Worm (Caenorhabditis elegans) whole organism, dauer: ENCODE measurements around the gene hacd-1.

ENCODE experiments used
- unc-62 ChIP-seq: sonication (generic microtip); optimal IDR thresholded peaks from 2 replicates; lab custom pipeline; 2017; ENCODE audit warnings: missing biosample characterization, missing genetic modification reagents, missing genetic modification characterization

hacd-1 gene

ce11 chrV:1471977-1472376 is 11.8 kb downstream of the hacd-1 start:
- TF ChIP-seq unc-62 (GFP tag; lab: Kevin White, UChicago) = no peak

- no peak for TF ChIP-seq unc-62 (GFP tag; lab: Kevin White, UChicago)
These were observed 12.4 kb downstream of the hacd-1 start for ce11 chrV:1472569-1472968.

ce11 chrV:1474486-1475125 is 14.4 kb downstream of the hacd-1 start, which contains the start of the genes F53E2.2 and unc-60:
Gene F53E2.2 (plus strand): TSS chrV:1475086.
Gene unc-60 (plus strand): TSS chrV:1475086.
- TF ChIP-seq unc-62 (GFP tag; lab: Kevin White, UChicago) = no peak

- TF ChIP-seq unc-62 (GFP tag; lab: Kevin White, UChicago) = no peak
These were observed 16.2 kb downstream of the hacd-1 start for ce11 chrV:1476284-1476792.

- no peak for TF ChIP-seq unc-62 (GFP tag; lab: Kevin White, UChicago)
These were observed 16.7 kb downstream of the hacd-1 start for ce11 chrV:1476841-1477240.

- TF ChIP-seq unc-62 (GFP tag; lab: Kevin White, UChicago) = no peak
These were observed 20.7 kb downstream of the hacd-1 start for ce11 chrV:1480841-1481240.

- no peak for TF ChIP-seq unc-62 (GFP tag; lab: Kevin White, UChicago)
These were observed 21.6 kb downstream of the hacd-1 start, which contains the start of gene C38C3.4 for ce11 chrV:1481742-1482141. Gene C38C3.4 (plus strand): TSS chrV:1482042.

- TF ChIP-seq unc-62 (GFP tag; lab: Kevin White, UChicago) = no peak
These were observed 25.9 kb downstream of the hacd-1 start for ce11 chrV:1486031-1486430.

- TF ChIP-seq unc-62 (GFP tag; lab: Kevin White, UChicago) = no peak
These were observed 27.1 kb downstream of the hacd-1 start for ce11 chrV:1487262-1487661.

- no peak for TF ChIP-seq unc-62 (GFP tag; lab: Kevin White, UChicago)
These were observed 28.5 kb downstream of the hacd-1 start for ce11 chrV:1488642-1489041.

- no peak for TF ChIP-seq unc-62 (GFP tag; lab: Kevin White, UChicago)
These were observed 31.3 kb downstream of the hacd-1 start, which contains the start of gene C38C3.6 for ce11 chrV:1491510-1491909. Gene C38C3.6 (minus strand): TSS chrV:1491610.

- TF ChIP-seq unc-62 (GFP tag; lab: Kevin White, UChicago) = no peak
These were observed 34.3 kb downstream of the hacd-1 start, which contains the start of gene spig-7 for ce11 chrV:1494469-1494868. Gene spig-7 (plus strand): TSS chrV:1494769.

ce11 chrV:1495334-1495733 is 35.2 kb downstream of the hacd-1 start, which contains the start of gene C38C3.3:
Gene C38C3.3 (plus strand): TSS chrV:1495634.
- no peak for TF ChIP-seq unc-62 (GFP tag; lab: Kevin White, UChicago)

- no peak for TF ChIP-seq unc-62 (GFP tag; lab: Kevin White, UChicago)
These were observed 35.6 kb downstream of the hacd-1 start for ce11 chrV:1495752-1496151.

- no peak for TF ChIP-seq unc-62 (GFP tag; lab: Kevin White, UChicago)
These were observed 39.0 kb downstream of the hacd-1 start, which contains the start of gene sru-27 for ce11 chrV:1499140-1499539. Gene sru-27 (plus strand): TSS chrV:1499440.

ce11 chrV:1505995-1506394 is 45.8 kb downstream of the hacd-1 start, which contains the start of gene sru-28:
Gene sru-28 (plus strand): TSS chrV:1506295.
- no peak for TF ChIP-seq unc-62 (GFP tag; lab: Kevin White, UChicago)
